Fruit fly (Drosophila melanogaster): ENCODE results near the gene CG10163.
A peak's percentile ranks its signal among the peaks of the same experiment; 100 is the strongest.

DNA sequence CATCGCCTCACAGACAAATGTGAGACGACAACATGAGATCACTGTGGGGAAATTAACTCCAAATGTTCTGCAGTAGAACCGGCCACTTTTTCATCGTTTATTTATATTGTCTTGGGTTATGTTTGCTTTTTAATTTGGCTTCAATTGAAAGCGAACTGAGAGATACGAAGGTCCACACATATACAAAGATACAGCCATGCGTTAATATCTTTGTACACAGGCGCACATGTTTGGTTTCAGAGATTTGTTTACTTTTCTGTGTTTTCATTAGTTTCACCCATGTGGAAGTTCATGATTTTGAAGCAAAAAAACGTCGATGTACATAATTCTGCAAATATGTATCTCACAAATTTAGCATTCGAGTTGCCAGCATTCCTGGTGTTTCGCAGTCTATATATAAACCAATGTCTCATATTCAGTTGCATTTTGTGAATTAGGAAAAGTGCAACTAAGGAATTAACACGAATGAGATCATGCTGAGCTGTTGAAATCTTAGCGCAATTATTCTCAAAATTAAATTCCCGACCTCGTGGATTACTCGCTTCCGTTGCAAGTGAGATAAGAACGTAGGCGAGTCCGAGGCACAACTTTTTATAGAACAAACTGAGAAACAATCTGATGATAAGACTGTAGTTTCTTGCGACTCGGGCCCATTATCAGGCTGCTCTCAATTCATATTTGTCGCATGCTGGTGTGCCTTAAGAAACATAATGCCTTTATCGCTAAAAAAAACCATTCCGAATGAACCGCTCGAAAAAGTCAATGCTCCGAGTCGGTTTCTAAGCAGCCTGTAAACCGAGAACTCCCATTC lies 42.4 kb downstream of the CG10163 start:
- no peak for TF ChIP-seq E2f1 (GFP tag; IDR thresholded peaks at IDR 0.05)
- TF ChIP-seq Myb (GFP tag; optimal IDR thresholded peaks at IDR 0.05): no peak
- TF ChIP-seq hb (GFP tag; IDR thresholded peaks at IDR 0.05; ENCODE audit: partially characterized antibody): no peak
- TF ChIP-seq zf30C (GFP tag; optimal IDR thresholded peaks at IDR 0.05): peak; percentile 26
